Worm (Caenorhabditis elegans) whole organism, L4 larva: Measurements from ENCODE around the gene aexr-1.

Experiments
- D1046.2 ChIP-seq: fragments of 200-800 bp; sonication (Bioruptor generic); IDR thresholded peaks from 2 replicates; pipeline ENCODE4 v1.3.6; 2022; ENCODE audit warnings: missing genetic modification characterization, missing compliant biosample characterization
- F10B5.3 ChIP-seq: sonication (generic microtip); optimal IDR thresholded peaks from 2 replicates; lab custom pipeline; 2016; ENCODE audit warnings: mild to moderate bottlenecking, missing genetic modification characterization, missing compliant biosample characterization
- F26F4.8 ChIP-seq: fragments of 200-800 bp; sonication (Bioruptor generic); conservative IDR thresholded peaks from 2 replicates; pipeline ENCODE4 v1.3.6; 2022; ENCODE audit warnings: missing genetic modification characterization, missing compliant biosample characterization
- T20F7.1 ChIP-seq: fragments of 200-800 bp; sonication (Bioruptor generic); optimal IDR thresholded peaks from 2 replicates; lab custom pipeline; 2018; ENCODE audit warnings: mild to moderate bottlenecking, missing genetic modification characterization, missing compliant biosample characterization
- Y5F2A.4 ChIP-seq: fragments of 200-800 bp; sonication (Bioruptor generic); optimal IDR thresholded peaks from 2 replicates; lab custom pipeline; 2018; ENCODE audit warnings: mild to moderate bottlenecking, missing genetic modification characterization, missing compliant biosample characterization
- ama-1 ChIP-seq: fragments of 150-350 bp; optimal IDR thresholded peaks from 2 replicates; lab custom pipeline; 2014; ENCODE audit warnings: inconsistent platforms, mixed read lengths
- ceh-32 ChIP-seq: sonication (generic microtip); optimal IDR thresholded peaks from 2 replicates; lab custom pipeline; 2016; ENCODE audit warnings: mild to moderate bottlenecking, missing genetic modification characterization, missing compliant biosample characterization; ENCODE audit not compliant: poor library complexity
- ceh-44 ChIP-seq: fragments of 200-800 bp; sonication (Bioruptor generic); IDR thresholded peaks from 2 replicates; pipeline ENCODE4 v1.3.6; 2022; ENCODE audit warnings: missing genetic modification reagents, missing genetic modification characterization, missing compliant biosample characterization
- ceh-82 ChIP-seq: sonication (generic microtip); optimal IDR thresholded peaks from 2 replicates; lab custom pipeline; 2017; ENCODE audit warnings: missing biosample characterization, missing genetic modification characterization
- cey-2 ChIP-seq: sonication (generic microtip); optimal IDR thresholded peaks from 3 replicates; lab custom pipeline; 2017; ENCODE audit warnings: missing genetic modification characterization, mild to moderate bottlenecking, missing compliant biosample characterization, antibody characterized with exemption, borderline replicate concordance; ENCODE audit not compliant: insufficient read depth
- daf-16 ChIP-seq, 3 experiments: sonication (generic microtip); optimal IDR thresholded peaks; 2 replicates each; lab custom pipeline; 2016 to 2017; ENCODE audit warnings: missing genetic modification characterization in 3 of 3, missing genetic modification reagents in 3 of 3, mild to moderate bottlenecking in 2 of 3, missing compliant biosample characterization in 2 of 3, missing biosample characterization in 1 of 3, moderate library complexity in 1 of 3
- dmd-6 ChIP-seq: fragments of 200-800 bp; sonication (Bioruptor generic); IDR thresholded peaks from 2 replicates; pipeline ENCODE4 v1.3.6; 2022; ENCODE audit warnings: missing genetic modification reagents, missing genetic modification characterization, missing compliant biosample characterization
- dve-1 ChIP-seq: sonication (generic microtip); optimal IDR thresholded peaks from 2 replicates; lab custom pipeline; 2017; ENCODE audit warnings: antibody characterized with exemption, mild to moderate bottlenecking, missing genetic modification characterization, missing compliant biosample characterization; ENCODE audit not compliant: insufficient read depth
- hif-1 ChIP-seq, 2 experiments: sonication (generic microtip); optimal IDR thresholded peaks; 2 replicates each; lab custom pipeline; 2016 to 2017; ENCODE audit warnings: missing compliant biosample characterization in 2 of 2, missing genetic modification characterization in 2 of 2, missing genetic modification reagents in 2 of 2, missing genotype in 2 of 2, mild to moderate bottlenecking in 1 of 2
- hlh-11 ChIP-seq: fragments of 200-800 bp; sonication (Bioruptor generic); optimal IDR thresholded peaks from 2 replicates; lab custom pipeline; 2018; ENCODE audit warnings: mild to moderate bottlenecking, missing genetic modification characterization, missing compliant biosample characterization
- hlh-30 ChIP-seq: sonication (generic microtip); optimal IDR thresholded peaks from 2 replicates; lab custom pipeline; 2017; ENCODE audit warnings: antibody characterized with exemption, mild to moderate bottlenecking, missing genetic modification characterization, missing compliant biosample characterization; ENCODE audit not compliant: insufficient read depth
- lim-7 ChIP-seq: fragments of 200-800 bp; sonication (Bioruptor generic); IDR thresholded peaks from 2 replicates; pipeline ENCODE4 v1.3.6; 2022; ENCODE audit warnings: missing genetic modification characterization, missing compliant biosample characterization
- lin-29 ChIP-seq: fragments of 200-800 bp; sonication (Bioruptor generic); IDR thresholded peaks from 2 replicates; pipeline ENCODE4 v1.3.6; 2022; ENCODE audit warnings: missing genetic modification reagents, missing genetic modification characterization, missing compliant biosample characterization
- lin-38 ChIP-seq: fragments of 200-800 bp; sonication (Bioruptor generic); IDR thresholded peaks from 2 replicates; pipeline ENCODE4 v1.3.6; 2022; ENCODE audit warnings: missing genetic modification reagents, missing genetic modification characterization, missing compliant biosample characterization
- lir-3 ChIP-seq: sonication (generic microtip); optimal IDR thresholded peaks from 2 replicates; lab custom pipeline; 2016; ENCODE audit warnings: mild to moderate bottlenecking, missing genetic modification characterization, missing compliant biosample characterization
- lsy-2 ChIP-seq, 2 experiments: fragments of 150-350 bp in 1 of 2; sonication (generic microtip) in 1 of 2; optimal IDR thresholded peaks; 2 replicates each; lab custom pipeline; 2014 to 2017; ENCODE audit warnings: missing biosample characterization in 2 of 2, missing genetic modification characterization in 2 of 2
- mdl-1 ChIP-seq, 2 experiments: fragments of 150-350 bp in 1 of 2; sonication (generic microtip) in 1 of 2; optimal IDR thresholded peaks; 2 replicates each; lab custom pipeline; 2014 to 2017; ENCODE audit warnings: missing biosample characterization in 2 of 2, missing genetic modification characterization in 2 of 2
- mxl-2 ChIP-seq: fragments of 200-800 bp; sonication (Bioruptor generic); conservative IDR thresholded peaks from 2 replicates; pipeline ENCODE4 v1.3.6; 2022; ENCODE audit warnings: missing genetic modification reagents, missing genetic modification characterization, missing compliant biosample characterization
- nhr-28 ChIP-seq: fragments of 150-350 bp; optimal IDR thresholded peaks from 2 replicates; lab custom pipeline; 2014; ENCODE audit warnings: missing biosample characterization, missing genetic modification characterization
- nhr-48 ChIP-seq: sonication (generic microtip); optimal IDR thresholded peaks from 2 replicates; lab custom pipeline; 2016; ENCODE audit warnings: mild to moderate bottlenecking, missing genetic modification characterization, missing compliant biosample characterization
- nhr-76 ChIP-seq: fragments of 150-350 bp; optimal IDR thresholded peaks from 2 replicates; lab custom pipeline; 2014; ENCODE audit warnings: missing biosample characterization, missing genetic modification characterization
- php-3 ChIP-seq: fragments of 200-800 bp; sonication (Bioruptor generic); IDR thresholded peaks from 2 replicates; pipeline ENCODE4 v1.3.6; 2022; ENCODE audit warnings: missing genetic modification reagents, missing genetic modification characterization, missing compliant biosample characterization
- pqm-1 ChIP-seq: sonication (generic microtip); optimal IDR thresholded peaks from 2 replicates; lab custom pipeline; 2017; ENCODE audit warnings: missing biosample characterization, missing genetic modification characterization
- rbr-2 ChIP-seq: sonication (generic microtip); optimal IDR thresholded peaks from 2 replicates; lab custom pipeline; 2016; ENCODE audit warnings: missing genotype, missing genetic modification characterization, missing compliant biosample characterization
- sdz-12 ChIP-seq: fragments of 200-800 bp; sonication (Bioruptor generic); optimal IDR thresholded peaks from 2 replicates; lab custom pipeline; 2018; ENCODE audit warnings: mild to moderate bottlenecking, missing genetic modification characterization, missing compliant biosample characterization
- set-16 ChIP-seq: fragments of 200-800 bp; sonication (Bioruptor generic); IDR thresholded peaks from 2 replicates; pipeline ENCODE4 v1.3.6; 2022; ENCODE audit warnings: missing genetic modification reagents, missing genetic modification characterization, missing compliant biosample characterization
- skn-1 ChIP-seq: fragments of 150-350 bp; optimal IDR thresholded peaks from 2 replicates; lab custom pipeline; 2014; ENCODE audit warnings: missing biosample characterization, missing genetic modification characterization
- snpc-1.2 ChIP-seq: fragments of 200-800 bp; sonication (Bioruptor generic); IDR thresholded peaks from 2 replicates; pipeline ENCODE4 v1.3.6; 2022; ENCODE audit warnings: missing genetic modification reagents, missing genetic modification characterization, missing compliant biosample characterization
- spr-3 ChIP-seq: fragments of 200-800 bp; sonication (Bioruptor generic); optimal IDR thresholded peaks from 2 replicates; lab custom pipeline; 2018; ENCODE audit warnings: mild to moderate bottlenecking, missing genetic modification characterization, missing compliant biosample characterization
- zfp-2 ChIP-seq: sonication (generic microtip); optimal IDR thresholded peaks from 2 replicates; lab custom pipeline; 2016; ENCODE audit warnings: mild to moderate bottlenecking, missing genetic modification characterization, missing compliant biosample characterization
- ztf-11 ChIP-seq: fragments of 150-350 bp; optimal IDR thresholded peaks from 2 replicates; lab custom pipeline; 2014; ENCODE audit warnings: missing biosample characterization, missing genetic modification characterization

aexr-1 gene

DNA sequence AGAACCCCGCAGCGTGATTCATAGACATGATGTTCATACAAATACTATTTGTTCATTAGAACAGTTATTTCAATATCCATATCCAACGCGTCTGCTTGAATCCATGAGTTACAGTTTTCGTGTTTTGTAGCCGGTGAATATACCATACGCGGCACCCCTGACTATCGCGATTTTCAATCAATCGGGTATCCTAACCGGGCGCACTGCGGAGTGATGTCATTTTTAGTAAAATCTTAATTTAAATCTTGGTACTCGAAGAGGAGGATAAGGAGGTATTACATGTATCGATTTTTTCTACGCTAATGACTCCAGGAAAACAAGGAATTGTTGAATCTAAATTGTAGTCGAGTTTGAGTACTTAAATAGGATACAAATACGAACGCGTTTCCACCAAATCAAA is 34.3 kb upstream of the aexr-1 start:
- TF ChIP-seq mxl-2 (GFP tag; lab: Robert Waterston, UW) (no peak), lim-7 (GFP tag; lab: Robert Waterston, UW) (no peak), lin-38 (GFP tag; lab: Robert Waterston, UW) (no peak), skn-1 (no peak), D1046.2 (GFP tag; lab: Robert Waterston, UW) (no peak), snpc-1.2 (GFP tag; lab: Robert Waterston, UW) (no peak), php-3 (GFP tag; lab: Robert Waterston, UW) (no peak), lsy-2 (tag; optimal IDR thresholded peaks at IDR 0.05; lab: Kevin White, UChicago) (no peak), pqm-1 (tag; lab: Kevin White, UChicago) (no peak), nhr-76 (tag; lab: Kevin White, UChicago) (no peak), F10B5.3 (no peak), ceh-32 (tag; lab: Kevin White, UChicago) (no peak), mdl-1 (tag; optimal IDR thresholded peaks at IDR 0.05; lab: Kevin White, UChicago) (no peak)

DNA sequence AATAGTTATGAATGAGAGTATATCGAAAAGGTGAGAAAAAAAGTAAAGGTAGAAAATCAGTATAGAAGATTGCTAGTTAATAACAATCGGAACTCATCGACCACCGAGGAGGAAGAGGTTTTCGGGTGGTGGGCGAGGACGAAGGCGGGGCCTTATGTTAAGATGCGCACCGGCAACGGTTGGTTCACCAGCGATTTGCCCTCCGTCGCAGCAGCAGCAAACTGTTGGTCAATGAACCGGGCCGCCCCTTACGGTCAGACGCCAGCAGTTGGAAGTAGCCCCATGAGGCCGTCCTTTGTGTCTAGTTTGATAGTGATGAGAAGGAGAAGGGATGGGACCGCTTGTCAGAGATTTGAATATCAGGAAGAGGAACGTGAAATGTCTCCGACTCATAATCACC is 33.8 kb upstream of the aexr-1 start, which contains the start of gene nhr-137:
TSS of gene nhr-137 (minus strand) at position 101 of the 400 bp plus-strand sequence.
- TF ChIP-seq F26F4.8 (GFP tag; lab: Robert Waterston, UW) = 0 out of 2 replicates have a peak, but pooled peaks have one; percentile 11
- TF ChIP-seq set-16 (GFP tag; lab: Robert Waterston, UW) = peak; percentile 74
- no peak for TF ChIP-seq zfp-2 (tag; lab: Kevin White, UChicago)

DNA sequence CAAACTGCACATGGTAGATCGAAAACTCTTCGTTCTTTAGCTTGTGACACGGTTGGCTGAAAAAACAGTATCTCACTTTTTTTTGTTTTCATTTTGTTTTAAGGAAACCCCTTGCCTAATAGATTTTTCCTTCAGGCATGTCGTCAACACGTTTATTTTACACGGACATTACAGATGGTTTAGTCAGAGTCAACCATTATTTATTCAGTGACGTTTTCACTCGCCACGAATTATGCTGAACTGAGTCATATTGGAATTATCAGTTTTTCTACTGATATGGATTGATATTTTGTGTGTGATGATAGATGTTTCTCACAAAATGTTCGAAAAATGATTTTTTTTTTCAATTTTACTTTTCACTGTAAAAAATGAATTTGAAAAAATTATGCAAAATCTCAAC is 32.4 kb upstream of the aexr-1 start:
- TF ChIP-seq pqm-1 (tag; lab: Kevin White, UChicago) (peak; percentile 85), daf-16 (GFP tag; optimal IDR thresholded peaks at IDR 0.05; lab: Kevin White, UChicago) (no peak), daf-16 (tag; optimal IDR thresholded peaks at IDR 0.05; lab: Kevin White, UChicago) (peak; percentile 91), dve-1 (peak; percentile 54), nhr-28 (tag; lab: Kevin White, UChicago) (peak; percentile 75), spr-3 (no peak), hlh-11 (tag; lab: Kevin White, UChicago) (peak; percentile 65), dmd-6 (peak; percentile 66), cey-2 (tag; lab: Kevin White, UChicago) (no peak)

ce11 chrX:6665129-6665858 is 30.2 kb upstream of the aexr-1 start:
- TF ChIP-seq ztf-11 (tag; lab: Kevin White, UChicago) = no peak
- peak; percentile 49 for TF ChIP-seq dve-1
- TF ChIP-seq daf-16 (GFP tag; optimal IDR thresholded peaks at IDR 0.05; lab: Kevin White, UChicago) = no peak
- TF ChIP-seq daf-16 (tag; optimal IDR thresholded peaks at IDR 0.05; lab: Kevin White, UChicago) = peak; percentile 49
- peak; percentile 68 for TF ChIP-seq dmd-6
- TF ChIP-seq mdl-1 (tag; optimal IDR thresholded peaks at IDR 0.05; lab: Kevin White, UChicago) = peak in 1 of 2 experiments; percentile 36
- peak; percentile 38 for TF ChIP-seq pqm-1 (tag; lab: Kevin White, UChicago)
- TF ChIP-seq hlh-30 (tag; lab: Kevin White, UChicago) = peak; percentile 47
- no peak for TF ChIP-seq ceh-82 (tag; lab: Kevin White, UChicago)
- TF ChIP-seq lir-3 (tag; lab: Kevin White, UChicago) = no peak
- TF ChIP-seq hif-1 (tag; optimal IDR thresholded peaks at IDR 0.05; lab: Kevin White, UChicago) = peak in 1 of 2 experiments; percentile 68
- no peak for TF ChIP-seq nhr-76 (tag; lab: Kevin White, UChicago)
- no peak for TF ChIP-seq T20F7.1 (GFP tag; lab: Kevin White, UChicago)
- TF ChIP-seq lin-29 (GFP tag; lab: Robert Waterston, UW) = no peak
- TF ChIP-seq sdz-12 (GFP tag; lab: Kevin White, UChicago) = no peak
- TF ChIP-seq hlh-11 (tag; lab: Kevin White, UChicago) = peak; percentile 81
- peak; percentile 22 for TF ChIP-seq nhr-48 (tag; lab: Kevin White, UChicago)
- TF ChIP-seq Y5F2A.4 (GFP tag; lab: Kevin White, UChicago) = no peak
- no peak for TF ChIP-seq skn-1
- no peak for TF ChIP-seq lin-38 (GFP tag; lab: Robert Waterston, UW)
- 0 out of 2 replicates have a peak, but pooled peaks have one; percentile 28 for TF ChIP-seq php-3 (GFP tag; lab: Robert Waterston, UW)
- no peak for TF ChIP-seq rbr-2 (tag; lab: Kevin White, UChicago)
- no peak for TF ChIP-seq ceh-44
- TF ChIP-seq lsy-2 (tag; optimal IDR thresholded peaks at IDR 0.05; lab: Kevin White, UChicago) = peak in 1 of 2 experiments; percentile 8
- TF ChIP-seq nhr-28 (tag; lab: Kevin White, UChicago) = peak; percentile 75
- no peak for TF ChIP-seq ama-1 (lab: Kevin White, UChicago)
